Fruit fly (Drosophila melanogaster): Measurements from ENCODE around the gene tna.

Gene tna

dm6 chr3L:10803124-10803523 is 32.2 kb upstream of the tna start:
- TF ChIP-seq insv (optimal IDR thresholded peaks at IDR 0.05): no peak
- no peak for TF ChIP-seq ttk (optimal IDR thresholded peaks at IDR 0.05)
- TF ChIP-seq h (optimal IDR thresholded peaks at IDR 0.05): no peak
- TF ChIP-seq Sin3A (optimal IDR thresholded peaks at IDR 0.05): no peak
- TF ChIP-seq Myc (optimal IDR thresholded peaks at IDR 0.05): no peak
- TF ChIP-seq psq (optimal IDR thresholded peaks at IDR 0.05): no peak

dm6 chr3L:10808982-10809381 is 26.3 kb upstream of the tna start:
- TF ChIP-seq ttk (optimal IDR thresholded peaks at IDR 0.05) (no peak), insv (optimal IDR thresholded peaks at IDR 0.05) (no peak), Myc (optimal IDR thresholded peaks at IDR 0.05) (no peak), h (optimal IDR thresholded peaks at IDR 0.05) (no peak), Sin3A (optimal IDR thresholded peaks at IDR 0.05) (no peak), psq (optimal IDR thresholded peaks at IDR 0.05) (no peak)

dm6 chr3L:10810539-10811443 is 24.5 kb upstream of the tna start:
- TF ChIP-seq insv (optimal IDR thresholded peaks at IDR 0.05) (no peak), psq (optimal IDR thresholded peaks at IDR 0.05) (no peak), Sin3A (optimal IDR thresholded peaks at IDR 0.05) (no peak), ttk (optimal IDR thresholded peaks at IDR 0.05) (no peak)

dm6 chr3L:10811881-10812280 is 23.4 kb upstream of the tna start:
- TF ChIP-seq psq (optimal IDR thresholded peaks at IDR 0.05) (no peak), insv (optimal IDR thresholded peaks at IDR 0.05) (no peak), h (optimal IDR thresholded peaks at IDR 0.05) (no peak), Myc (optimal IDR thresholded peaks at IDR 0.05) (no peak), Sin3A (optimal IDR thresholded peaks at IDR 0.05) (no peak), ttk (optimal IDR thresholded peaks at IDR 0.05) (no peak)

- TF ChIP-seq psq (optimal IDR thresholded peaks at IDR 0.05) (no peak), Myc (optimal IDR thresholded peaks at IDR 0.05) (no peak), Sin3A (optimal IDR thresholded peaks at IDR 0.05) (no peak), h (optimal IDR thresholded peaks at IDR 0.05) (no peak)
These were observed 22.4 kb upstream of the tna start for dm6 chr3L:10812903-10813302.

dm6 chr3L:10813911-10814310 is 21.4 kb upstream of the tna start:
- TF ChIP-seq psq (optimal IDR thresholded peaks at IDR 0.05) (no peak), h (optimal IDR thresholded peaks at IDR 0.05) (no peak), Myc (optimal IDR thresholded peaks at IDR 0.05) (no peak), ttk (optimal IDR thresholded peaks at IDR 0.05) (no peak), Sin3A (optimal IDR thresholded peaks at IDR 0.05) (no peak), insv (optimal IDR thresholded peaks at IDR 0.05) (no peak)

- TF ChIP-seq h (optimal IDR thresholded peaks at IDR 0.05) (no peak), Sin3A (optimal IDR thresholded peaks at IDR 0.05) (no peak), ttk (optimal IDR thresholded peaks at IDR 0.05) (no peak), psq (optimal IDR thresholded peaks at IDR 0.05) (no peak), Myc (optimal IDR thresholded peaks at IDR 0.05) (no peak), insv (optimal IDR thresholded peaks at IDR 0.05) (no peak)
These were observed 20.8 kb upstream of the tna start, which contains the start of gene CG42831 for dm6 chr3L:10814519-10814918. TSS of gene CG42831 (plus strand) at chr3L:10814819.

dm6 chr3L:10814925-10815447 is 20.3 kb upstream of the tna start:
- TF ChIP-seq Sin3A (optimal IDR thresholded peaks at IDR 0.05) (no peak), ttk (optimal IDR thresholded peaks at IDR 0.05) (no peak), psq (optimal IDR thresholded peaks at IDR 0.05) (no peak), insv (optimal IDR thresholded peaks at IDR 0.05) (no peak), h (optimal IDR thresholded peaks at IDR 0.05) (no peak), Myc (optimal IDR thresholded peaks at IDR 0.05) (no peak)

dm6 chr3L:10816703-10817531 is 18.4 kb upstream of the tna start:
- no peak for TF ChIP-seq Myc (optimal IDR thresholded peaks at IDR 0.05)
- TF ChIP-seq Sin3A (optimal IDR thresholded peaks at IDR 0.05): no peak
- no peak for TF ChIP-seq h (optimal IDR thresholded peaks at IDR 0.05)
- no peak for TF ChIP-seq ttk (optimal IDR thresholded peaks at IDR 0.05)
- TF ChIP-seq psq (optimal IDR thresholded peaks at IDR 0.05): no peak
- TF ChIP-seq insv (optimal IDR thresholded peaks at IDR 0.05): no peak

- TF ChIP-seq Sin3A (optimal IDR thresholded peaks at IDR 0.05): no peak
- no peak for TF ChIP-seq insv (optimal IDR thresholded peaks at IDR 0.05)
- TF ChIP-seq Myc (optimal IDR thresholded peaks at IDR 0.05): no peak
- no peak for TF ChIP-seq psq (optimal IDR thresholded peaks at IDR 0.05)
- TF ChIP-seq h (optimal IDR thresholded peaks at IDR 0.05): no peak
- no peak for TF ChIP-seq ttk (optimal IDR thresholded peaks at IDR 0.05)
These were observed 17.4 kb upstream of the tna start for dm6 chr3L:10817670-10818650.

- TF ChIP-seq Sin3A (optimal IDR thresholded peaks at IDR 0.05) (no peak), Myc (optimal IDR thresholded peaks at IDR 0.05) (no peak), h (optimal IDR thresholded peaks at IDR 0.05) (no peak), insv (optimal IDR thresholded peaks at IDR 0.05) (no peak), psq (optimal IDR thresholded peaks at IDR 0.05) (no peak), ttk (optimal IDR thresholded peaks at IDR 0.05) (no peak)
These were observed 13.9 kb upstream of the tna start for dm6 chr3L:10821468-10821867.
